Worm (Caenorhabditis elegans): ENCODE data around the gene sri-29.
A peak's percentile ranks its signal among the peaks of the same experiment; 100 is the strongest.

sri-29 gene

DNA sequence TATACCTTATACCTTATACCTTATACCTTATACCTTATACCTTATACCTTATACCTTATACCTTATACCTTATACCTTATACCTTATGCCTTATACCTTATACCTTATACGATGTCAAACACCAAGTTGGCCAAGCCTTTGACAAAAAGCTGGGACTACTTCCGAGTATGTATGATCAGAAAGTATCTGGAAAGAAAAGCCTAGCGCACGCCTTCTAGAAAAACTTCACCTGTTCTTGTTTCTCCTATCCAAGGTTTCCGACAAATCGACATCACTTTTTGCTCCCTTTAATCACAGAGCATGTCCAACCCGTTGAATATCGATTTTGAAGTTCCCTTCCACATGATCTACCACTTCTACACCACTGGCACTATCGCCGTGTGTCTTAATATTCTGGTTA lies 4.3 kb downstream of the sri-29 start, which contains the start of gene sri-28:
Gene sri-28, plus strand, starts transcription at position 301 of the 400 bp plus-strand sequence.
- TF ChIP-seq fkh-10 (GFP tag; optimal IDR thresholded peaks at IDR 0.05) (no peak), ceh-48 (tag; optimal IDR thresholded peaks at IDR 0.05) (no peak), pha-2 (tag; optimal IDR thresholded peaks at IDR 0.05) (no peak), mec-3 (tag; optimal IDR thresholded peaks at IDR 0.05; ENCODE audit: borderline replicate concordance) (no peak), pros-1 (tag; optimal IDR thresholded peaks at IDR 0.05) (no peak), ceh-19 (GFP tag; optimal IDR thresholded peaks at IDR 0.05) (no peak), sox-2 (GFP tag; IDR thresholded peaks at IDR 0.05) (no peak), eyg-1 (tag; optimal IDR thresholded peaks at IDR 0.05) (no peak), unc-86 (tag; optimal IDR thresholded peaks at IDR 0.05) (no peak), C38D4.7 (GFP tag; optimal IDR thresholded peaks at IDR 0.05) (no peak), odd-2 (tag; optimal IDR thresholded peaks at IDR 0.05) (no peak), pha-4 (tag; optimal IDR thresholded peaks at IDR 0.05) (no peak), elt-2 (tag; optimal IDR thresholded peaks at IDR 0.05) (no peak), dmd-4 (tag; optimal IDR thresholded peaks at IDR 0.05; ENCODE audit: borderline replicate concordance) (no peak), pat-9 (tag; optimal IDR thresholded peaks at IDR 0.05) (no peak), T23F11.4 (GFP tag; optimal IDR thresholded peaks at IDR 0.05) (no peak), tbx-7 (tag; optimal IDR thresholded peaks at IDR 0.05) (no peak), fax-1 (tag; optimal IDR thresholded peaks at IDR 0.05) (no peak)

DNA sequence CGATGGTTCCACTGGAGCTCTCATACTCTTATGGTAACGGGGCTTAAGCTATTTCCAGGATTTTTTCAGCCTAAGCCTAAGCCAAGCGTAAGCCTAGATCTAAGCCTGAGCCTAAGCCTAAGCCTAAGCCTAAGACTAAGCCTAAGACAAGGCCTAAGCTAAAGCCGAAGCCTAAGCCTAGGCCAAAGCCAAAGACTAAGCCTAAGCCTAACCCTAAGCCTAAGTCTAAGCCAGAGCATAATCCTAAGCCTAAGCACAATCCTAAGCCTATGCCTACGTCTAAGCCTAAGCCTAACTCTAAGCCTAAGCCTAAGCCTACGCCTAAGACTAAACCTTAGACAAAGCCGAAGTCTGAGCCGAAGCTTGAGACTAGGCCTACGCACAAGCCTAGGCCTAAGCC lies 4.9 kb downstream of the sri-29 start:
- TF ChIP-seq dve-1 (tag; optimal IDR thresholded peaks at IDR 0.05): peak; percentile 62
- TF ChIP-seq hlh-6 (tag; optimal IDR thresholded peaks at IDR 0.05): no peak
- TF ChIP-seq elt-2 (tag; optimal IDR thresholded peaks at IDR 0.05): no peak
- no peak for TF ChIP-seq ttx-3 (tag; optimal IDR thresholded peaks at IDR 0.05)

DNA sequence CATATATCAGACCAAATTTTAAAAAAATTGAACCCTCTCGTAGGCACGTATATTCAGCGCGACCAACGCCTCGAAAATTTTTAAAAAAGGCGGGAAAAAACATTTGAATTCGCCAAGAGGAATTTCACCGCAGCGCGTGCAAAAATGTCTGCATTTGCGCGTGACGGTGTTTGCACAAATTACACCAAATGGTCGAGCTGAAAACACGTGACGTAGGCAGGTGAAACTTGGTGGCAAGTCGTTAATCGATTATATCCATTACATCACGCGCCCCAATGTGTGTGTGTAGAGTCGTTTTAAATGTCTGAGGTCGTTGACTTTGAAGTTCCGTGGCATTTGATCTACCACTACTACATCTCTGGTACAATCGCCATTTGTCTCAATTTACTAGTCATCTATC lies 6.6 kb downstream of the sri-29 start, which contains the start of gene sri-31:
Gene sri-31, plus strand, starts transcription at position 301 of the 400 bp plus-strand sequence.
- TF ChIP-seq pag-3 (tag; optimal IDR thresholded peaks at IDR 0.05; ENCODE audit: borderline replicate concordance) (no peak), nfya-1 (tag; optimal IDR thresholded peaks at IDR 0.05) (no peak)

DNA sequence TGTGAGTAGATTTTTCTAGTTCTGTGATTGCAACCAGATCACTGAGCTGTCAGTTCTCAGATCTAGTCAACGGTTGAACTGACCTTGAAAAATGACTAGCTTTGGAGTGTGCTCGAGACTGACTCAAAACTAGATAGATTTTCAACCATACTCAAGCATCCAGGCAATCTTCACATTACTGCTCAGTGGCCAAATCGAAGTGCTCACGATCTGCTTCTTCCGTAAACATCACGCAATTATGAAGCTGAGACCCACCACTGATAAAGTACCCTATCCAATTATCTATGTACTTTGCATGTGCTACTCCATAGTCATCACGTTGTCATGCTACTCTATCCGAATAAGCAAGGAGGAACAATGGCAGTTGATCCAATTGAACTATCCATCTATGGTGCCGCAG lies 7.2 kb downstream of the sri-29 start:
- no peak for TF ChIP-seq pqm-1 (tag; optimal IDR thresholded peaks at IDR 0.05)
- TF ChIP-seq tbx-7 (tag; optimal IDR thresholded peaks at IDR 0.05): no peak
- no peak for TF ChIP-seq unc-86 (tag; optimal IDR thresholded peaks at IDR 0.05)
- no peak for TF ChIP-seq ceh-18 (tag; optimal IDR thresholded peaks at IDR 0.05)
- no peak for TF ChIP-seq ceh-45 (GFP tag; IDR thresholded peaks at IDR 0.05)
- TF ChIP-seq elt-4 (tag; optimal IDR thresholded peaks at IDR 0.05): no peak
- TF ChIP-seq zip-5 (tag; optimal IDR thresholded peaks at IDR 0.05): no peak
- no peak for TF ChIP-seq ceh-19 (GFP tag; optimal IDR thresholded peaks at IDR 0.05)
- no peak for TF ChIP-seq nfya-1 (tag; optimal IDR thresholded peaks at IDR 0.05)
- TF ChIP-seq nhr-11 (tag; optimal IDR thresholded peaks at IDR 0.05): no peak
- TF ChIP-seq hlh-6 (tag; optimal IDR thresholded peaks at IDR 0.05): no peak
- TF ChIP-seq C38D4.7 (GFP tag; optimal IDR thresholded peaks at IDR 0.05): no peak

DNA sequence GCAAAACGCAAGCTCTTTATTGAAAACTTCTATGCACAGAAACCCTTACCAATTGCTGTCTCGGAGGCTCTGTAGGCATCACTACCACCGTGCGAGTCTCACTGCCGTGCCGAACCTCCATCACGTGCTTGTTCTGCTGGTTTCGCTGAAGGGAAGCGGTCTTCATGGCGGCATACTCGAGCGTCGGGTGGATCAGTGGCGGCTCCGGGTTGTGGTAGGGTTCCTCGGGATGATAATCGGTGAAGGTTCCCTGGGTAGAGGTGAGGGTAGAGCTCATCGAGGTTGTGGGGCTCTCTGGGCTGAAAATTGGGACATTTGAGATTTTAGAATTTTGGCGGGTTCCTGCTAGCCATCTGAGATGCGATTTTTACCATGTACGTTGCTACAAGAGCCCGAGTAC lies 8.7 kb downstream of the sri-29 start:
- TF ChIP-seq fkh-6 (tag; optimal IDR thresholded peaks at IDR 0.05) (no peak), ets-4 (tag; optimal IDR thresholded peaks at IDR 0.05) (no peak), ceh-22 (tag; optimal IDR thresholded peaks at IDR 0.05) (no peak), fkh-10 (GFP tag; optimal IDR thresholded peaks at IDR 0.05) (no peak), ceh-18 (tag; optimal IDR thresholded peaks at IDR 0.05) (no peak), eyg-1 (tag; optimal IDR thresholded peaks at IDR 0.05) (no peak), hlh-15 (tag; optimal IDR thresholded peaks at IDR 0.05) (no peak), ceh-30 (tag; optimal IDR thresholded peaks at IDR 0.05) (no peak), ceh-48 (tag; optimal IDR thresholded peaks at IDR 0.05) (no peak), pag-3 (tag; optimal IDR thresholded peaks at IDR 0.05; ENCODE audit: borderline replicate concordance) (no peak), lin-11 (tag; optimal IDR thresholded peaks at IDR 0.05) (no peak), sox-4 (tag; optimal IDR thresholded peaks at IDR 0.05) (no peak), nfya-1 (tag; optimal IDR thresholded peaks at IDR 0.05) (no peak), sox-2 (GFP tag; IDR thresholded peaks at IDR 0.05) (no peak), Y22D7AL.16 (tag; optimal IDR thresholded peaks at IDR 0.05) (no peak)
